Worm (Caenorhabditis elegans): Measurements from ENCODE around the gene srh-41.

Gene srh-41

ce11 chrII:14249489-14249888, 37.7 kb downstream of the srh-41 start (continued):
- TF ChIP-seq ceh-90 (tag; optimal IDR thresholded peaks at IDR 0.05) (no peak), ceh-82 (tag; optimal IDR thresholded peaks at IDR 0.05) (peak; percentile 4 to 64 (median 37)), ces-1 (GFP tag; optimal IDR thresholded peaks at IDR 0.05) (no peak), fkh-4 (tag; optimal IDR thresholded peaks at IDR 0.05; ENCODE audit: borderline replicate concordance) (no peak), pax-3 (tag; optimal IDR thresholded peaks at IDR 0.05) (no peak), fkh-10 (GFP tag; optimal IDR thresholded peaks at IDR 0.05) (no peak), ceh-88 (GFP tag; IDR thresholded peaks at IDR 0.05) (no peak), ceh-8 (GFP tag; optimal IDR thresholded peaks at IDR 0.05) (no peak), lin-15B (tag; optimal IDR thresholded peaks at IDR 0.05) (no peak), mef-2 (tag; optimal IDR thresholded peaks at IDR 0.05) (no peak), tlp-1 (tag; optimal IDR thresholded peaks at IDR 0.05) (no peak), unc-130 (tag; optimal IDR thresholded peaks at IDR 0.05) (no peak), lin-14 (GFP tag; optimal IDR thresholded peaks at IDR 0.05) (peak; percentile 74), nhr-71 (tag; optimal IDR thresholded peaks at IDR 0.05) (peak; percentile 67), unc-86 (tag; optimal IDR thresholded peaks at IDR 0.05) (peak; percentile 26), dpl-1 (GFP tag; optimal IDR thresholded peaks at IDR 0.05) (peak in 2 of 3 experiments; percentile 48 to 57), alr-1 (tag; optimal IDR thresholded peaks at IDR 0.05; ENCODE audit: borderline replicate concordance) (no peak), egl-13 (tag; optimal IDR thresholded peaks at IDR 0.05) (peak; percentile 4), C04F5.9 (tag; optimal IDR thresholded peaks at IDR 0.05) (no peak), zip-4 (GFP tag; optimal IDR thresholded peaks at IDR 0.05) (no peak), xbp-1 (tag; optimal IDR thresholded peaks at IDR 0.05) (peak; percentile 47), nhr-77 (tag; optimal IDR thresholded peaks at IDR 0.05) (no peak), egl-27 (tag; optimal IDR thresholded peaks at IDR 0.05) (no peak), lsy-2 (tag; optimal IDR thresholded peaks at IDR 0.05) (peak; percentile 40 to 54), skn-1 (tag; optimal IDR thresholded peaks at IDR 0.05) (peak; percentile 16), hpl-2 (GFP tag; optimal IDR thresholded peaks at IDR 0.05) (no peak), nhr-85 (tag) (no peak), snpc-4 (tag; optimal IDR thresholded peaks at IDR 0.05) (no peak), rnt-1 (tag; optimal IDR thresholded peaks at IDR 0.05) (peak; percentile 34), Y116A8C.19 (tag; optimal IDR thresholded peaks at IDR 0.05; ENCODE audit: borderline replicate concordance) (no peak), nhr-19 (GFP tag; conservative IDR thresholded peaks at IDR 0.05) (peak; percentile 5; the same call in 1 of the 2 replicates), lir-3 (tag; optimal IDR thresholded peaks at IDR 0.05; ENCODE audit: poor library complexity) (peak; percentile 17), unc-98 (GFP tag; IDR thresholded peaks at IDR 0.05) (no peak), grh-1 (GFP tag; IDR thresholded peaks at IDR 0.05) (no peak), jun-1 (tag; optimal IDR thresholded peaks at IDR 0.05) (peak; percentile 35), fkh-8 (tag; optimal IDR thresholded peaks at IDR 0.05) (no peak), nhr-11 (tag; optimal IDR thresholded peaks at IDR 0.05) (no peak), elt-3 (tag; optimal IDR thresholded peaks at IDR 0.05) (no peak), pqm-1 (tag; optimal IDR thresholded peaks at IDR 0.05) (no peak), nhr-237 (tag; optimal IDR thresholded peaks at IDR 0.05) (no peak), nhr-76 (tag; optimal IDR thresholded peaks at IDR 0.05) (no peak), efl-1 (optimal IDR thresholded peaks at IDR 0.05) (peak; percentile 55 to 60), efl-1 (GFP tag; optimal IDR thresholded peaks at IDR 0.05 in 1 of 2) (peak; percentile 62 to 95), C16A3.4 (tag; optimal IDR thresholded peaks at IDR 0.05) (peak; percentile 28), mdl-1 (tag; optimal IDR thresholded peaks at IDR 0.05) (peak in 1 of 2 experiments; percentile 71), pag-3 (tag; optimal IDR thresholded peaks at IDR 0.05; ENCODE audit: borderline replicate concordance, insufficient read depth) (no peak), mep-1 (tag; optimal IDR thresholded peaks at IDR 0.05) (peak; percentile 50), nhr-20 (tag; optimal IDR thresholded peaks at IDR 0.05) (peak; percentile 52), F16B12.6 (tag; optimal IDR thresholded peaks at IDR 0.05) (no peak), vab-15 (tag; optimal IDR thresholded peaks at IDR 0.05) (no peak), ceh-63 (GFP tag; optimal IDR thresholded peaks at IDR 0.05) (no peak), dsc-1 (tag; optimal IDR thresholded peaks at IDR 0.05) (peak; percentile 23), hlh-4 (tag; optimal IDR thresholded peaks at IDR 0.05) (no peak)

All from whole organism, L1 larva.